Worm (Caenorhabditis elegans) whole organism, L4 larva: ENCODE measurements around the gene C06E4.1.

Source experiments
- D1046.2 ChIP-seq: fragments of 200-800 bp; sonication (Bioruptor generic); IDR thresholded peaks from 2 replicates; pipeline ENCODE4 v1.3.6; 2022; ENCODE audit warnings: missing genetic modification characterization, missing compliant biosample characterization
- F44E2.7 ChIP-seq: fragments of 200-800 bp; sonication (Bioruptor generic); IDR thresholded peaks from 2 replicates; pipeline ENCODE4 v2.1.2; 2022; ENCODE audit warnings: missing genetic modification characterization, missing compliant biosample characterization
- ZK546.5 ChIP-seq, 2 experiments: sonication (generic microtip); optimal IDR thresholded peaks; 2 replicates each; lab custom pipeline; 2017; ENCODE audit warnings: missing biosample characterization in 2 of 2, missing genetic modification characterization in 2 of 2
- aha-1 ChIP-seq: fragments of 150-350 bp; peaks from one replicate; lab custom pipeline; 2014; ENCODE audit warnings: missing biosample characterization, missing genetic modification characterization
- aly-2 ChIP-seq: sonication (generic microtip); optimal IDR thresholded peaks from 2 replicates; lab custom pipeline; 2018; ENCODE audit warnings: missing biosample characterization, missing genetic modification characterization
- ama-1 ChIP-seq: fragments of 150-350 bp; optimal IDR thresholded peaks from 2 replicates; lab custom pipeline; 2014; ENCODE audit warnings: inconsistent platforms, mixed read lengths
- attf-4 ChIP-seq: sonication (generic microtip); optimal IDR thresholded peaks from 3 replicates; lab custom pipeline; 2017; ENCODE audit warnings: missing biosample characterization, missing genetic modification characterization
- ceh-20 ChIP-seq: fragments of 200-800 bp; sonication (Bioruptor generic); IDR thresholded peaks from 2 replicates; pipeline ENCODE4 v1.3.6; 2022; ENCODE audit warnings: missing genetic modification reagents, missing genetic modification characterization, missing compliant biosample characterization
- ceh-28 ChIP-seq: fragments of 150-350 bp; optimal IDR thresholded peaks from 2 replicates; lab custom pipeline; 2014; ENCODE audit warnings: missing biosample characterization, missing genetic modification reagents, missing genetic modification characterization
- ceh-44 ChIP-seq: fragments of 200-800 bp; sonication (Bioruptor generic); IDR thresholded peaks from 2 replicates; pipeline ENCODE4 v1.3.6; 2022; ENCODE audit warnings: missing genetic modification reagents, missing genetic modification characterization, missing compliant biosample characterization
- ceh-62 ChIP-seq: sonication (generic microtip); optimal IDR thresholded peaks from 2 replicates; lab custom pipeline; 2017; ENCODE audit warnings: missing biosample characterization, missing genetic modification characterization
- ctbp-1 ChIP-seq: fragments of 200-800 bp; sonication (Bioruptor generic); IDR thresholded peaks from 2 replicates; pipeline ENCODE4 v1.3.6; 2022; ENCODE audit warnings: missing genetic modification reagents, missing genetic modification characterization, missing compliant biosample characterization
- daf-16 ChIP-seq, 3 experiments: sonication (generic microtip); optimal IDR thresholded peaks; 2 replicates each; lab custom pipeline; 2016 to 2017; ENCODE audit warnings: missing genetic modification characterization in 3 of 3, missing genetic modification reagents in 3 of 3, mild to moderate bottlenecking in 2 of 3, missing compliant biosample characterization in 2 of 3, missing biosample characterization in 1 of 3, moderate library complexity in 1 of 3
- daf-8 ChIP-seq: fragments of 200-800 bp; sonication (Bioruptor generic); IDR thresholded peaks from 2 replicates; pipeline ENCODE4 v1.3.6; 2022; ENCODE audit warnings: missing genetic modification characterization, missing compliant biosample characterization
- dmd-6 ChIP-seq: fragments of 200-800 bp; sonication (Bioruptor generic); IDR thresholded peaks from 2 replicates; pipeline ENCODE4 v1.3.6; 2022; ENCODE audit warnings: missing genetic modification reagents, missing genetic modification characterization, missing compliant biosample characterization
- duxl-1 ChIP-seq: sonication (generic microtip); optimal IDR thresholded peaks from 2 replicates; lab custom pipeline; 2016; ENCODE audit warnings: mild to moderate bottlenecking, missing genetic modification characterization, moderate library complexity, missing compliant biosample characterization; ENCODE audit not compliant: poor library complexity
- fos-1 ChIP-seq: fragments of 150-350 bp; optimal IDR thresholded peaks from 2 replicates; lab custom pipeline; 2014; ENCODE audit warnings: missing biosample characterization, missing genetic modification characterization
- hlh-11 ChIP-seq: fragments of 200-800 bp; sonication (Bioruptor generic); optimal IDR thresholded peaks from 2 replicates; lab custom pipeline; 2018; ENCODE audit warnings: mild to moderate bottlenecking, missing genetic modification characterization, missing compliant biosample characterization
- jun-1 ChIP-seq: fragments of 150-350 bp; optimal IDR thresholded peaks from 2 replicates; lab custom pipeline; 2014; ENCODE audit warnings: missing biosample characterization, missing genetic modification reagents, missing genetic modification characterization
- lin-1 ChIP-seq: fragments of 200-800 bp; sonication (Bioruptor generic); IDR thresholded peaks from 2 replicates; pipeline ENCODE4 v1.3.6; 2022; ENCODE audit warnings: missing genetic modification reagents, missing genetic modification characterization, missing compliant biosample characterization
- lin-39 ChIP-seq: fragments of 150-350 bp; optimal IDR thresholded peaks from 2 replicates; lab custom pipeline; 2014; ENCODE audit warnings: missing biosample characterization, missing genetic modification reagents, missing genetic modification characterization
- lsy-2 ChIP-seq, 2 experiments: fragments of 150-350 bp in 1 of 2; sonication (generic microtip) in 1 of 2; optimal IDR thresholded peaks; 2 replicates each; lab custom pipeline; 2014 to 2017; ENCODE audit warnings: missing biosample characterization in 2 of 2, missing genetic modification characterization in 2 of 2
- mdl-1 ChIP-seq, 2 experiments: fragments of 150-350 bp in 1 of 2; sonication (generic microtip) in 1 of 2; optimal IDR thresholded peaks; 2 replicates each; lab custom pipeline; 2014 to 2017; ENCODE audit warnings: missing biosample characterization in 2 of 2, missing genetic modification characterization in 2 of 2
- mdt-29 ChIP-seq: fragments of 200-800 bp; sonication (Bioruptor generic); IDR thresholded peaks from 2 replicates; pipeline ENCODE4 v1.3.6; 2022; ENCODE audit warnings: missing genetic modification reagents, missing genetic modification characterization, missing compliant biosample characterization
- mes-2 ChIP-seq: sonication (generic microtip); optimal IDR thresholded peaks from 2 replicates; lab custom pipeline; 2016; ENCODE audit warnings: missing genotype, mild to moderate bottlenecking, missing genetic modification characterization, missing compliant biosample characterization; ENCODE audit not compliant: poor library complexity, severe bottlenecking
- nhr-10 ChIP-seq: fragments of 150-350 bp; optimal IDR thresholded peaks from 2 replicates; lab custom pipeline; 2014; ENCODE audit warnings: missing biosample characterization, missing genetic modification characterization
- nhr-111 ChIP-seq: fragments of 200-800 bp; sonication (Bioruptor generic); optimal IDR thresholded peaks from 2 replicates; lab custom pipeline; 2018; ENCODE audit warnings: mild to moderate bottlenecking, missing genetic modification characterization, missing compliant biosample characterization
- nhr-237 ChIP-seq: sonication (generic microtip); optimal IDR thresholded peaks from 2 replicates; lab custom pipeline; 2017; ENCODE audit warnings: missing biosample characterization, missing genetic modification characterization
- nhr-28 ChIP-seq: fragments of 150-350 bp; optimal IDR thresholded peaks from 2 replicates; lab custom pipeline; 2014; ENCODE audit warnings: missing biosample characterization, missing genetic modification characterization
- nhr-42 ChIP-seq: fragments of 200-800 bp; sonication (Bioruptor generic); IDR thresholded peaks from 2 replicates; pipeline ENCODE4 v1.3.6; 2022; ENCODE audit warnings: missing genetic modification characterization, missing compliant biosample characterization
- nhr-48 ChIP-seq: sonication (generic microtip); optimal IDR thresholded peaks from 2 replicates; lab custom pipeline; 2016; ENCODE audit warnings: mild to moderate bottlenecking, missing genetic modification characterization, missing compliant biosample characterization
- nhr-6 ChIP-seq: fragments of 150-350 bp; optimal IDR thresholded peaks from 2 replicates; lab custom pipeline; 2014; ENCODE audit warnings: missing biosample characterization, missing genetic modification characterization
- nhr-76 ChIP-seq: fragments of 150-350 bp; optimal IDR thresholded peaks from 2 replicates; lab custom pipeline; 2014; ENCODE audit warnings: missing biosample characterization, missing genetic modification characterization
- nhr-77 ChIP-seq: fragments of 150-350 bp; optimal IDR thresholded peaks from 2 replicates; lab custom pipeline; 2014; ENCODE audit warnings: missing biosample characterization, missing genetic modification characterization
- pqm-1 ChIP-seq: sonication (generic microtip); optimal IDR thresholded peaks from 2 replicates; lab custom pipeline; 2017; ENCODE audit warnings: missing biosample characterization, missing genetic modification characterization
- skn-1 ChIP-seq: fragments of 150-350 bp; optimal IDR thresholded peaks from 2 replicates; lab custom pipeline; 2014; ENCODE audit warnings: missing biosample characterization, missing genetic modification characterization
- snpc-1.2 ChIP-seq: fragments of 200-800 bp; sonication (Bioruptor generic); IDR thresholded peaks from 2 replicates; pipeline ENCODE4 v1.3.6; 2022; ENCODE audit warnings: missing genetic modification reagents, missing genetic modification characterization, missing compliant biosample characterization
- spr-1 ChIP-seq: sonication (generic microtip); optimal IDR thresholded peaks from 2 replicates; lab custom pipeline; 2016; ENCODE audit warnings: mild to moderate bottlenecking, missing genetic modification characterization, missing compliant biosample characterization
- tag-97 ChIP-seq: fragments of 200-800 bp; sonication (Bioruptor generic); IDR thresholded peaks from 2 replicates; pipeline ENCODE4 v1.3.6; 2022; ENCODE audit warnings: missing genetic modification characterization, missing compliant biosample characterization
- unc-62 ChIP-seq, 3 experiments: fragments of 150-350 bp in 1 of 3; sonication (generic microtip); optimal IDR thresholded peaks in 2 of 3; peaks in 1 of 3; 1 replicate in 1 of 3; 2 replicates in 2 of 3; lab custom pipeline; 2014 to 2017; ENCODE audit warnings: missing biosample characterization in 3 of 3, missing genetic modification characterization in 3 of 3, missing genetic modification reagents in 3 of 3, missing genotype in 1 of 3
- vab-7 ChIP-seq: fragments of 200-800 bp; sonication (Bioruptor generic); IDR thresholded peaks from 2 replicates; pipeline ENCODE4 v1.3.6; 2022; ENCODE audit warnings: missing genetic modification reagents, missing genetic modification characterization, missing compliant biosample characterization
- zip-2 ChIP-seq: fragments of 150-350 bp; optimal IDR thresholded peaks from 2 replicates; lab custom pipeline; 2014; ENCODE audit warnings: missing biosample characterization, missing genetic modification characterization
- ztf-11 ChIP-seq: fragments of 150-350 bp; optimal IDR thresholded peaks from 2 replicates; lab custom pipeline; 2014; ENCODE audit warnings: missing biosample characterization, missing genetic modification characterization
- ztf-7 ChIP-seq: fragments of 150-350 bp; optimal IDR thresholded peaks from 2 replicates; lab custom pipeline; 2014; ENCODE audit warnings: missing biosample characterization, missing genetic modification characterization

C06E4.1 gene

DNA sequence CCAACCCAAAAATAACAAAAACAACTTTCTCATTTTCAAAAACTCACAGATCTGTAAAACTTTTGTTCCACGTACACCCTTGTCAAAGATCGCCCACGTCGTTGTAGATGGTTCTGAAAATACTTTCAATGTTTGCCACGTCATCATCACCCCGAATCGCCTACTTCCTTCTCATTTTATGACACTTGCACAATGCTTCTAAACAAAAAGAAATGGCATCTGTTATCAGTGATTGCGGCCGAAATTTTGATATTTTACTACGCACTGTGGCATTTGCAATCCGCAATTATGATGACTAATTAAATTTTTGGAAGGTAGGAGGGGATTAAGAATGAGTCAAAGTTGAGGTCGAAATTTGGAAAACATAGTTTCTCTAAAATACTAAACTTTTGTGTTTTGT is 42.6 kb downstream of the C06E4.1 start (continued):
- TF ChIP-seq pqm-1 (tag; lab: Kevin White, UChicago) (peak; percentile 77), ceh-20 (no peak), ceh-44 (GFP tag; lab: Robert Waterston, UW) (no peak), F44E2.7 (GFP tag; lab: Robert Waterston, UW) (no peak), aha-1 (tag; lab: Kevin White, UChicago) (peak; percentile 62), nhr-10 (tag; lab: Kevin White, UChicago) (no peak), ceh-28 (tag; lab: Kevin White, UChicago) (no peak), attf-4 (no peak), jun-1 (tag; lab: Kevin White, UChicago) (no peak), ztf-11 (tag; lab: Kevin White, UChicago) (no peak), nhr-77 (tag; lab: Kevin White, UChicago) (no peak), spr-1 (tag; lab: Kevin White, UChicago) (no peak), nhr-111 (GFP tag; lab: Kevin White, UChicago) (no peak), nhr-42 (no peak), tag-97 (GFP tag; lab: Robert Waterston, UW) (no peak), ctbp-1 (no peak), zip-2 (no peak), ceh-62 (tag; lab: Kevin White, UChicago) (no peak), snpc-1.2 (GFP tag; lab: Robert Waterston, UW) (no peak), lin-39 (no peak), ztf-7 (tag; lab: Kevin White, UChicago) (no peak), skn-1 (tag; lab: Kevin White, UChicago) (no peak), mdl-1 (tag; optimal IDR thresholded peaks at IDR 0.05; lab: Kevin White, UChicago) (no peak), duxl-1 (tag; lab: Kevin White, UChicago) (no peak), D1046.2 (GFP tag; lab: Robert Waterston, UW) (no peak), mdt-29 (GFP tag; lab: Robert Waterston, UW) (no peak), ZK546.5 (tag; optimal IDR thresholded peaks at IDR 0.05; lab: Kevin White, UChicago) (no peak), nhr-237 (tag; lab: Kevin White, UChicago) (no peak), lsy-2 (tag; optimal IDR thresholded peaks at IDR 0.05; lab: Kevin White, UChicago) (no peak), daf-8 (GFP tag; lab: Robert Waterston, UW) (no peak), unc-62 (GFP tag; optimal IDR thresholded peaks at IDR 0.05 in 1 of 2; lab: Kevin White, UChicago) (peak in 1 of 2 experiments; percentile 74), unc-62 (tag; optimal IDR thresholded peaks at IDR 0.05; lab: Kevin White, UChicago) (no peak), nhr-76 (tag; lab: Kevin White, UChicago) (no peak), nhr-48 (tag; lab: Kevin White, UChicago) (no peak), nhr-28 (tag; lab: Kevin White, UChicago) (peak; percentile 36), fos-1 (tag; lab: Kevin White, UChicago) (no peak), vab-7 (no peak), ama-1 (lab: Kevin White, UChicago) (no peak)
- TF ChIP-seq, all 104 proteins: peak for 8

DNA sequence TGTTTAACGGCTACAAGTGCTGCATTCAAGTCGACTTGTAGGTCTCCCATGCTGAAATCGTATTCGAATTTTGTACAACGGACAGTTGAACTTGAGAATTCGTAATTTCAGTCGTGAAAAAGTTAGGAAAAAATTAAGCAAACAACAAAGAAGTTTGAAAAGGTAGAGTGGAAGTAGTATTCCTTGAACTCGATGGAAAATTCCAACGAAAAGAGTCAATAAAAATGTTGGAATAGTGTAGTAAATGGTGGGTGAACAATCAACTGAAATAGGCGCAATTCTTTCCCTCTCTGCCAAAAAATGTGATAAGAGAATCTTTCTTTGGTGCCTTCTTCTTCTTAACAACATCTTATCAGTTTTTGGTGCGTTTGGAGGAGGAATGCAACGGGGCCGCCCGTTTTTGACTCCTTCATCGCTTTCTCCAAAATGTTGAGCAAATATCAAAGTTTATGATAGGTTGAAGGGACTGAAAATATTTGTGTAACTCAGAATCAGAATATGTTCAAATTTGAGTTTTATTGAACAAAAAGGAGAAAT is 43.6 kb downstream of the C06E4.1 start, which contains the start of gene ifo-1:
ifo-1 (minus strand) TSS at position 51 of the 537 bp plus-strand sequence.
- peak; percentile 99 for TF ChIP-seq pqm-1 (tag; lab: Kevin White, UChicago)
- peak; percentile 79 for TF ChIP-seq dmd-6
- TF ChIP-seq hlh-11 (tag; lab: Kevin White, UChicago) = peak; percentile 67
- no peak for TF ChIP-seq mes-2 (tag; lab: Kevin White, UChicago)
- TF ChIP-seq lin-1 (GFP tag; lab: Robert Waterston, UW) = peak; percentile 11; the same call in 1 of the 2 replicates
- TF ChIP-seq nhr-6 (tag; lab: Kevin White, UChicago) = peak; percentile 35
- peak; percentile 81 for TF ChIP-seq nhr-28 (tag; lab: Kevin White, UChicago)
- no peak for TF ChIP-seq daf-16 (GFP tag; optimal IDR thresholded peaks at IDR 0.05; lab: Kevin White, UChicago)
- peak; percentile 55 for TF ChIP-seq daf-16 (tag; optimal IDR thresholded peaks at IDR 0.05; lab: Kevin White, UChicago)
- TF ChIP-seq nhr-77 (tag; lab: Kevin White, UChicago) = peak; percentile 31
- no peak for TF ChIP-seq aly-2 (tag; lab: Kevin White, UChicago)
